Fruit fly (Drosophila melanogaster) S2 (cell line): ENCODE measurements around the gene TrpRS.

Source experiments
- CG8478 ChIP-seq: fragments of >200 bp; optimal IDR thresholded peaks from 2 replicates; lab custom pipeline; 2018
- CTCF ChIP-seq, 2 experiments: fragments of >200 bp; optimal IDR thresholded peaks; 2 replicates each; lab custom pipeline; 2018

DNA sequence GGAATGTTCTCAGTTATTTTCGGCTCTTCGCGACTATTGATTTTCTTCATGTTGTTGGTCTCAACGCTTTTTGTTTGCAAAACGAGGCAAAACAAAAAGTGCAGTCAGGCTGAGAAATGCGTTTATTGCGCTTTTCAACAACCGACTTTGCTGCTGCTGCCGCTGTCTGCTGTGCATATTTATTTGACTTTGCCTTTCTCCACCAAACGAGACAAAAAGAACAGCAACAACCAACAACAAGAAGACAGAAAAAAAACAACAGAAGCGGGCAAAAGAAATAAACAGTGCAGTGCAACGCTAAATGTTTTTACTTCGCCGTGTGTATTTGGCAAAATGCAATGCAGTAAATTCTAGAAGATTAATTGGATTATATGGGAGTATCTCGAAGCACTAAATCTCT lies 44.3 kb downstream of the TrpRS start:
- no peak for TF ChIP-seq CG8478 (lab: Kevin White, UChicago)
- TF ChIP-seq CTCF (optimal IDR thresholded peaks at IDR 0.05; lab: Kevin White, UChicago): no peak
